Comparison of ENCODE assay signal across 4 worm cellular contexts in the genomic region with DNA sequence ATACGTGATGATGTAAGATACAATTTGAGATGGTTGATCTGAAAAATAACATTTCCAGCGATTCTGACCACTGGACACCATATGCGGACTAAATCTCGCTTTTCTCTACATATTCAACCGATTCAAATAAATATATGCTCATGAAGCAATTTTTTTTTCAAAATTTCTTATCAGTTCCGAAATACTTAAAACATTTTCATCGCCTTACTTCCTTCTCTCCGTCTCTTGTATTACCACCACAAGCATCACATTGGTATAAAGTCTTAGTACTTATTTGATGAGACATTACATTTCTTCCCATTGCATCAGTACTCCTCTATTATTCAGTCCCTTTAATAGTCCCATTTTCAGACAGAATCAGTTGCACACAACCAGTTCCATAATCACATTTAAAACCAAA.
TF ChIP-seq lines count a peak whose summit lies in the region.

A gene (plus strand): TSS at position 301 of the 400 bp plus-strand sequence.

TF ChIP-seq in whole organism, L1 larva, 84 proteins besides CTCF, POLR2A, EP300 and RAD21:
- TF ChIP-seq elt-2 (tag; optimal IDR thresholded peaks at IDR 0.05; lab: Kevin White, UChicago), result peak; percentile 19
- TF ChIP-seq nhr-76 (tag; optimal IDR thresholded peaks at IDR 0.05; lab: Kevin White, UChicago), result no peak
- no peak for TF ChIP-seq dsc-1 (tag; optimal IDR thresholded peaks at IDR 0.05; lab: Kevin White, UChicago)
- TF ChIP-seq mef-2 (tag; optimal IDR thresholded peaks at IDR 0.05; lab: Kevin White, UChicago), result no peak

TF ChIP-seq in whole organism, L2 larva, 48 proteins besides CTCF, POLR2A, EP300 and RAD21:
- TF ChIP-seq fos-1 (tag; optimal IDR thresholded peaks at IDR 0.05; lab: Kevin White, UChicago) (peak; percentile 0), ceh-16 (tag; optimal IDR thresholded peaks at IDR 0.05; lab: Kevin White, UChicago) (no peak)

TF ChIP-seq in whole organism, L3 larva, 47 proteins besides CTCF, POLR2A, EP300 and RAD21:
- TF ChIP-seq elt-2 (tag; optimal IDR thresholded peaks at IDR 0.05; lab: Kevin White, UChicago) (peak; percentile 51), pha-4 (tag; optimal IDR thresholded peaks at IDR 0.05; lab: Kevin White, UChicago) (no peak), ceh-82 (tag; optimal IDR thresholded peaks at IDR 0.05; lab: Kevin White, UChicago) (no peak), egl-27 (tag; optimal IDR thresholded peaks at IDR 0.05; lab: Kevin White, UChicago) (no peak), unc-39 (tag; optimal IDR thresholded peaks at IDR 0.05; lab: Kevin White, UChicago) (no peak), fkh-2 (tag; optimal IDR thresholded peaks at IDR 0.05; lab: Kevin White, UChicago) (no peak)

TF ChIP-seq in whole organism, young adult, 124 proteins besides CTCF, POLR2A, EP300 and RAD21:
- TF ChIP-seq nhr-80 (tag; optimal IDR thresholded peaks at IDR 0.05; lab: Kevin White, UChicago) (peak; percentile 17), hlh-26 (GFP tag; conservative IDR thresholded peaks at IDR 0.05; lab: Robert Waterston, UW) (no peak)
